Fruit fly (Drosophila melanogaster): ENCODE measurements around the gene CG10343.
A peak's percentile ranks its signal among the peaks of the same experiment; 100 is the strongest.

CG10343 gene

dm6 chr2L:18705617-18706046, 2.4 kb downstream of the CG10343 start, which contains the start of gene Jwa:
Jwa (minus strand) TSS chr2L:18705703.
- TF ChIP-seq fd96Ca (GFP tag; IDR thresholded peaks at IDR 0.05) (peak; percentile 91), CG8301 (tag; optimal IDR thresholded peaks at IDR 0.05) (peak; percentile 53), Ets98B (GFP tag; IDR thresholded peaks at IDR 0.05) (peak; percentile 78), D1 (tag; optimal IDR thresholded peaks at IDR 0.05) (no peak), Pif1B (GFP tag; optimal IDR thresholded peaks at IDR 0.05) (peak; percentile 49), CG34367 (tag; optimal IDR thresholded peaks at IDR 0.05) (peak; percentile 74), CG32121 (GFP tag; IDR thresholded peaks at IDR 0.05) (peak; percentile 83), CG4496 (GFP tag; IDR thresholded peaks at IDR 0.05) (peak; percentile 84), CG9948 (tag; optimal IDR thresholded peaks at IDR 0.05) (peak; percentile 61), CG8159 (tag; optimal IDR thresholded peaks at IDR 0.05) (peak; percentile 74), Pif1A (GFP tag; optimal IDR thresholded peaks at IDR 0.05) (no peak), Snoo (tag; optimal IDR thresholded peaks at IDR 0.05) (peak; percentile 72), CG12605 (GFP tag; IDR thresholded peaks at IDR 0.05) (peak; percentile 49), CG10348 (GFP tag; IDR thresholded peaks at IDR 0.05) (peak; percentile 99), rn (GFP tag; IDR thresholded peaks at IDR 0.05) (peak; percentile 77), CG15710 (tag; optimal IDR thresholded peaks at IDR 0.05) (peak; percentile 91), gl (tag; optimal IDR thresholded peaks at IDR 0.05) (peak; percentile 15), CG17806 (tag; optimal IDR thresholded peaks at IDR 0.05) (peak; percentile 68), CG13204 (GFP tag; optimal IDR thresholded peaks at IDR 0.05) (no peak), EcR (GFP tag; optimal IDR thresholded peaks at IDR 0.05) (no peak), CG14655 (GFP tag; optimal IDR thresholded peaks at IDR 0.05) (peak; percentile 68)

- TF ChIP-seq CG32121 (GFP tag; IDR thresholded peaks at IDR 0.05) (no peak), CG15710 (tag; optimal IDR thresholded peaks at IDR 0.05) (no peak), EcR (GFP tag; optimal IDR thresholded peaks at IDR 0.05) (no peak), CG13204 (GFP tag; optimal IDR thresholded peaks at IDR 0.05) (no peak), rn (GFP tag; IDR thresholded peaks at IDR 0.05) (no peak), CG8159 (tag; optimal IDR thresholded peaks at IDR 0.05) (no peak), Snoo (tag; optimal IDR thresholded peaks at IDR 0.05) (peak; percentile 35), Pif1A (GFP tag; optimal IDR thresholded peaks at IDR 0.05) (peak; percentile 52), CG8301 (tag; optimal IDR thresholded peaks at IDR 0.05) (no peak), fd96Ca (GFP tag; IDR thresholded peaks at IDR 0.05) (no peak), CG14655 (GFP tag; optimal IDR thresholded peaks at IDR 0.05) (no peak), CG34367 (tag; optimal IDR thresholded peaks at IDR 0.05) (no peak), gl (tag; optimal IDR thresholded peaks at IDR 0.05) (no peak), CG9948 (tag; optimal IDR thresholded peaks at IDR 0.05) (no peak), CG12605 (GFP tag; IDR thresholded peaks at IDR 0.05) (no peak), D1 (tag; optimal IDR thresholded peaks at IDR 0.05) (no peak), CG4496 (GFP tag; IDR thresholded peaks at IDR 0.05) (no peak), Ets98B (GFP tag; IDR thresholded peaks at IDR 0.05) (peak; percentile 36), Pif1B (GFP tag; optimal IDR thresholded peaks at IDR 0.05) (peak; percentile 18), CG17806 (tag; optimal IDR thresholded peaks at IDR 0.05) (no peak), CG10348 (GFP tag; IDR thresholded peaks at IDR 0.05) (no peak)
Measured at dm6 chr2L:18707844-18708238, 4.6 kb downstream of the CG10343 start.

dm6 chr2L:18708239-18708891, 5.1 kb downstream of the CG10343 start, which contains the start of the genes Faf2 and Grip71:
Faf2 (minus strand) TSS chr2L:18708688.
Grip71 (plus strand) TSS chr2L:18708846.
- peak; percentile 91 for TF ChIP-seq Ets98B (GFP tag; IDR thresholded peaks at IDR 0.05)
- TF ChIP-seq CG8159 (tag; optimal IDR thresholded peaks at IDR 0.05): peak; percentile 85
- TF ChIP-seq CG12605 (GFP tag; IDR thresholded peaks at IDR 0.05): peak; percentile 80
- peak; percentile 91 for TF ChIP-seq CG4496 (GFP tag; IDR thresholded peaks at IDR 0.05)
- no peak for TF ChIP-seq D1 (tag; optimal IDR thresholded peaks at IDR 0.05)
- TF ChIP-seq CG9948 (tag; optimal IDR thresholded peaks at IDR 0.05): peak; percentile 83
- TF ChIP-seq EcR (GFP tag; optimal IDR thresholded peaks at IDR 0.05): peak; percentile 87
- TF ChIP-seq rn (GFP tag; IDR thresholded peaks at IDR 0.05): peak; percentile 89
- TF ChIP-seq CG15710 (tag; optimal IDR thresholded peaks at IDR 0.05): peak; percentile 83
- TF ChIP-seq CG14655 (GFP tag; optimal IDR thresholded peaks at IDR 0.05): peak; percentile 84
- TF ChIP-seq gl (tag; optimal IDR thresholded peaks at IDR 0.05): peak; percentile 14
- TF ChIP-seq CG10348 (GFP tag; IDR thresholded peaks at IDR 0.05): peak; percentile 96
- TF ChIP-seq Snoo (tag; optimal IDR thresholded peaks at IDR 0.05): peak; percentile 71
- TF ChIP-seq CG34367 (tag; optimal IDR thresholded peaks at IDR 0.05): peak; percentile 76
- TF ChIP-seq CG8301 (tag; optimal IDR thresholded peaks at IDR 0.05): peak; percentile 77
- peak; percentile 89 for TF ChIP-seq CG32121 (GFP tag; IDR thresholded peaks at IDR 0.05)
- TF ChIP-seq Pif1B (GFP tag; optimal IDR thresholded peaks at IDR 0.05): peak; percentile 69
- no peak for TF ChIP-seq CG13204 (GFP tag; optimal IDR thresholded peaks at IDR 0.05)
- TF ChIP-seq fd96Ca (GFP tag; IDR thresholded peaks at IDR 0.05): peak; percentile 92
- peak; percentile 83 for TF ChIP-seq Pif1A (GFP tag; optimal IDR thresholded peaks at IDR 0.05)
- TF ChIP-seq CG17806 (tag; optimal IDR thresholded peaks at IDR 0.05): peak; percentile 84

dm6 chr2L:18713686-18714085, 10.4 kb downstream of the CG10343 start, which contains the start of gene Irk3:
Irk3 (minus strand) TSS chr2L:18713748.
- no peak for TF ChIP-seq CG8159 (tag; optimal IDR thresholded peaks at IDR 0.05)
- no peak for TF ChIP-seq Pif1B (GFP tag; optimal IDR thresholded peaks at IDR 0.05)
- TF ChIP-seq rn (GFP tag; IDR thresholded peaks at IDR 0.05): no peak
- no peak for TF ChIP-seq CG12605 (GFP tag; IDR thresholded peaks at IDR 0.05)
- TF ChIP-seq CG13204 (GFP tag; optimal IDR thresholded peaks at IDR 0.05): no peak

dm6 chr2L:18714086-18714485, 10.8 kb downstream of the CG10343 start:
- TF ChIP-seq Ets98B (GFP tag; IDR thresholded peaks at IDR 0.05): no peak
- no peak for TF ChIP-seq CG14655 (GFP tag; optimal IDR thresholded peaks at IDR 0.05)
- TF ChIP-seq Pif1B (GFP tag; optimal IDR thresholded peaks at IDR 0.05): no peak
- TF ChIP-seq CG8301 (tag; optimal IDR thresholded peaks at IDR 0.05): no peak

Measured in whole organism, pupa.